Fruit fly (Drosophila melanogaster) Kc167 (cell line): ENCODE results near the gene CG31103.

Experiments used
- Myc ChIP-seq: fragments of >200 bp; optimal IDR thresholded peaks from 2 replicates; lab custom pipeline; 2017; ENCODE audit warnings: missing external identifiers
- Sin3A ChIP-seq: fragments of >200 bp; optimal IDR thresholded peaks from 2 replicates; lab custom pipeline; 2018; ENCODE audit warnings: missing external identifiers
- h ChIP-seq: fragments of >200 bp; optimal IDR thresholded peaks from 3 replicates; lab custom pipeline; 2018; ENCODE audit warnings: missing external identifiers
- psq ChIP-seq: fragments of >200 bp; optimal IDR thresholded peaks from 2 replicates; lab custom pipeline; 2017; ENCODE audit warnings: missing external identifiers
- ttk ChIP-seq: sonication (Bioruptor generic); optimal IDR thresholded peaks from 2 replicates; lab custom pipeline; 2017; ENCODE audit warnings: missing external identifiers

DNA sequence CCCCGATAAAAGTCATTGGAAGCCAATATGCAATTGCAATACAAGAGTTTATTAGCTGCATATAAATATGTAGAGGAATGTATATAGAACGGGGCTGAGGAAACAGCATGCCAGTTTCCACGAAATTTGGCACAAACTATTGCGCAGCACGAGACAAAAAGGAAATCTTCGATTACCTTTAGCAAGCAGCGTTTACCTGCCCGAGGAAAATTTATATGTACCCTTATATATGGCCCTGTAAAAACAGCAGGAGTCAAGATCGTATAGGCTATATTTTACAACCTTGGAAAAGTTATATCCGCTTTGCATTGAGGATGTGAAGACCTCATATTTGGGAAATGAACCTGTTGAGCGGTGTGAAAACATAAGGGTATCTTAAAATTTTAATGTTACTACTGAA is 46.8 kb upstream of the CG31103 start:
- TF ChIP-seq Sin3A (lab: Kevin White, UChicago) (no peak), ttk (lab: Kevin White, UChicago) (no peak), Myc (lab: Kevin White, UChicago) (no peak), h (lab: Kevin White, UChicago) (no peak), psq (lab: Kevin White, UChicago) (no peak)
